Fruit fly (Drosophila melanogaster): ENCODE data around the gene IFT46.

The IFT46 gene

dm6 chr2L:18658108-18658507 is 42.2 kb upstream of the IFT46 start (continued):
- no peak for TF ChIP-seq Myb (GFP tag; optimal IDR thresholded peaks at IDR 0.05)
- TF ChIP-seq Dip2 (GFP tag; IDR thresholded peaks at IDR 0.05): no peak
- TF ChIP-seq slou (GFP tag; optimal IDR thresholded peaks at IDR 0.05): no peak
- TF ChIP-seq hkb (optimal IDR thresholded peaks at IDR 0.05): no peak
- TF ChIP-seq hkb (GFP tag; IDR thresholded peaks at IDR 0.05): peak; percentile 48; the same call in 1 of the 2 replicates
- peak; percentile 12 for TF ChIP-seq scrt (GFP tag; optimal IDR thresholded peaks at IDR 0.05)
- no peak for TF ChIP-seq bab2 (GFP tag; optimal IDR thresholded peaks at IDR 0.05)
- no peak for TF ChIP-seq Chrac-16 (GFP tag; optimal IDR thresholded peaks at IDR 0.05)
- no peak for TF ChIP-seq CG1024 (GFP tag; IDR thresholded peaks at IDR 0.05)
- no peak for TF ChIP-seq seq (GFP tag; IDR thresholded peaks at IDR 0.05)
- no peak for TF ChIP-seq gcm (GFP tag; optimal IDR thresholded peaks at IDR 0.05)
- no peak for TF ChIP-seq Gsc (GFP tag; IDR thresholded peaks at IDR 0.05)
- TF ChIP-seq gsb (GFP tag; IDR thresholded peaks at IDR 0.05): no peak
- no peak for TF ChIP-seq ase (GFP tag; IDR thresholded peaks at IDR 0.05)
- TF ChIP-seq CG8478 (optimal IDR thresholded peaks at IDR 0.05): no peak
- no peak for TF ChIP-seq CG10274 (GFP tag; optimal IDR thresholded peaks at IDR 0.05)
- no peak for TF ChIP-seq Six4 (GFP tag; optimal IDR thresholded peaks at IDR 0.05)
- no peak for TF ChIP-seq nau (GFP tag; optimal IDR thresholded peaks at IDR 0.05)
- no peak for TF ChIP-seq Spps (tag; optimal IDR thresholded peaks at IDR 0.05)
- TF ChIP-seq CG14441 (GFP tag; IDR thresholded peaks at IDR 0.05): no peak
- TF ChIP-seq ind (GFP tag; optimal IDR thresholded peaks at IDR 0.05): no peak
- TF ChIP-seq CoRest (tag; optimal IDR thresholded peaks at IDR 0.05): peak; percentile 57
- no peak; the same call in 1 of the 2 replicates for TF ChIP-seq CG32532 (GFP tag; IDR thresholded peaks at IDR 0.05)
- TF ChIP-seq lola (GFP tag; optimal IDR thresholded peaks at IDR 0.05): no peak
- TF ChIP-seq sd (tag; optimal IDR thresholded peaks at IDR 0.05): no peak
- no peak for TF ChIP-seq MBD-R2 (GFP tag; IDR thresholded peaks at IDR 0.05)
- TF ChIP-seq MTF-1 (GFP tag; optimal IDR thresholded peaks at IDR 0.05; ENCODE audit: borderline replicate concordance): no peak
- no peak for TF ChIP-seq CG17612 (GFP tag; IDR thresholded peaks at IDR 0.05)
- peak in 1 of 2 experiments; percentile 52 for TF ChIP-seq Hr51 (GFP tag; optimal IDR thresholded peaks at IDR 0.05)
- TF ChIP-seq Ravus (GFP tag; IDR thresholded peaks at IDR 0.05): no peak
- TF ChIP-seq CG2129 (GFP tag; IDR thresholded peaks at IDR 0.05; ENCODE audit: partially characterized antibody): no peak
- TF ChIP-seq fd102C (GFP tag; optimal IDR thresholded peaks at IDR 0.05): no peak
- peak; percentile 66 for TF ChIP-seq CG18599 (GFP tag; optimal IDR thresholded peaks at IDR 0.05)
- TF ChIP-seq CG3838 (GFP tag; optimal IDR thresholded peaks at IDR 0.05): no peak
- no peak for TF ChIP-seq CG10431 (GFP tag; optimal IDR thresholded peaks at IDR 0.05)
- no peak for TF ChIP-seq run (tag; optimal IDR thresholded peaks at IDR 0.05)
- TF ChIP-seq CG13287 (GFP tag; IDR thresholded peaks at IDR 0.05; ENCODE audit: partially characterized antibody): no peak
- TF ChIP-seq CG13624 (GFP tag; optimal IDR thresholded peaks at IDR 0.05): no peak
- TF ChIP-seq fd3F (GFP tag; optimal IDR thresholded peaks at IDR 0.05): no peak
- no peak for TF ChIP-seq CG18764 (GFP tag; optimal IDR thresholded peaks at IDR 0.05)
- TF ChIP-seq fru (optimal IDR thresholded peaks at IDR 0.05): no peak
- no peak for TF ChIP-seq CG4617 (GFP tag; optimal IDR thresholded peaks at IDR 0.05; ENCODE audit: borderline replicate concordance)
- TF ChIP-seq CG7987 (GFP tag; optimal IDR thresholded peaks at IDR 0.05): no peak
- no peak for TF ChIP-seq H2.0 (GFP tag; IDR thresholded peaks at IDR 0.05)
- TF ChIP-seq Hmr (GFP tag; optimal IDR thresholded peaks at IDR 0.05): peak; percentile 23
- no peak for TF ChIP-seq pfk (GFP tag; optimal IDR thresholded peaks at IDR 0.05)
- TF ChIP-seq HmgD (GFP tag; optimal IDR thresholded peaks at IDR 0.05): no peak
- no peak for TF ChIP-seq mam (GFP tag; optimal IDR thresholded peaks at IDR 0.05)
- no peak for TF ChIP-seq CG4328 (GFP tag; optimal IDR thresholded peaks at IDR 0.05)
- no peak for TF ChIP-seq dysf (GFP tag; IDR thresholded peaks at IDR 0.05)
- TF ChIP-seq Ets65A (GFP tag): no peak
- TF ChIP-seq crc (GFP tag; optimal IDR thresholded peaks at IDR 0.05): no peak
- no peak for TF ChIP-seq hth (optimal IDR thresholded peaks at IDR 0.05)
